Worm (Caenorhabditis elegans) whole organism, L2 larva: Measurements from ENCODE around the gene tbx-43.

Source experiments
- F13H6.1 ChIP-seq: sonication (generic microtip); optimal IDR thresholded peaks from 2 replicates; lab custom pipeline; 2016; ENCODE audit warnings: missing genetic modification characterization, missing compliant biosample characterization
- R02D3.7 ChIP-seq: fragments of 150-350 bp; optimal IDR thresholded peaks from 2 replicates; lab custom pipeline; 2014; ENCODE audit warnings: missing biosample characterization, missing genetic modification characterization
- ZK546.5 ChIP-seq: sonication (generic microtip); optimal IDR thresholded peaks from 2 replicates; lab custom pipeline; 2017; ENCODE audit warnings: missing biosample characterization, missing genetic modification characterization
- alr-1 ChIP-seq: fragments of 150-350 bp; optimal IDR thresholded peaks from 2 replicates; lab custom pipeline; 2014; ENCODE audit warnings: missing biosample characterization, missing genetic modification characterization
- aly-2 ChIP-seq: fragments of 150-350 bp; optimal IDR thresholded peaks from 2 replicates; lab custom pipeline; 2014; ENCODE audit warnings: missing biosample characterization, missing genetic modification characterization
- ama-1 ChIP-seq: fragments of 150-350 bp; optimal IDR thresholded peaks from 2 replicates; lab custom pipeline; 2018; ENCODE audit warnings: inconsistent platforms
- blmp-1 ChIP-seq: sonication (generic microtip); optimal IDR thresholded peaks from 2 replicates; lab custom pipeline; 2017; ENCODE audit warnings: missing genetic modification characterization, mild to moderate bottlenecking, missing compliant biosample characterization, antibody characterized with exemption, moderate library complexity; ENCODE audit not compliant: insufficient read depth
- ceh-16 ChIP-seq: fragments of 150-350 bp; optimal IDR thresholded peaks from 2 replicates; lab custom pipeline; 2014; ENCODE audit warnings: missing biosample characterization, missing genetic modification characterization
- ceh-82 ChIP-seq: fragments of 150-350 bp; optimal IDR thresholded peaks from 2 replicates; lab custom pipeline; 2014; ENCODE audit warnings: missing biosample characterization, missing genetic modification characterization
- crh-2 ChIP-seq: sonication (generic microtip); optimal IDR thresholded peaks from 2 replicates; lab custom pipeline; 2017; ENCODE audit warnings: missing biosample characterization, missing genetic modification characterization
- dmd-4 ChIP-seq: sonication (generic microtip); optimal IDR thresholded peaks from 2 replicates; lab custom pipeline; 2017; ENCODE audit warnings: missing biosample characterization, missing genetic modification characterization
- egl-27 ChIP-seq: sonication (generic microtip); optimal IDR thresholded peaks from 3 replicates; lab custom pipeline; 2017; ENCODE audit warnings: missing biosample characterization, missing genetic modification reagents, missing genetic modification characterization
- elt-3 ChIP-seq: sonication (generic microtip); optimal IDR thresholded peaks from 2 replicates; lab custom pipeline; 2017; ENCODE audit warnings: missing biosample characterization, missing genetic modification characterization
- fos-1 ChIP-seq: fragments of 150-350 bp; optimal IDR thresholded peaks from 2 replicates; lab custom pipeline; 2014; ENCODE audit warnings: missing biosample characterization, missing genetic modification characterization
- gmeb-1 ChIP-seq: fragments of 150-350 bp; optimal IDR thresholded peaks from 2 replicates; lab custom pipeline; 2014; ENCODE audit warnings: missing biosample characterization, missing genetic modification characterization
- lin-39 ChIP-seq: fragments of 150-350 bp; optimal IDR thresholded peaks from 2 replicates; lab custom pipeline; 2014; ENCODE audit warnings: missing biosample characterization, missing genetic modification reagents, missing genetic modification characterization
- lsy-2 ChIP-seq, 2 experiments: fragments of 150-350 bp in 1 of 2; sonication (generic microtip) in 1 of 2; optimal IDR thresholded peaks; 2 replicates each; lab custom pipeline; 2014 to 2017; ENCODE audit warnings: missing biosample characterization in 2 of 2, missing genetic modification characterization in 2 of 2
- mab-5 ChIP-seq: fragments of 150-350 bp; optimal IDR thresholded peaks from 2 replicates; lab custom pipeline; 2014; ENCODE audit warnings: missing biosample characterization, missing genetic modification characterization
- nhr-10 ChIP-seq: sonication (generic microtip); optimal IDR thresholded peaks from 2 replicates; lab custom pipeline; 2017; ENCODE audit warnings: missing biosample characterization, missing genetic modification characterization
- nhr-11 ChIP-seq: fragments of 150-350 bp; optimal IDR thresholded peaks from 2 replicates; lab custom pipeline; 2014; ENCODE audit warnings: missing biosample characterization, missing genetic modification characterization
- nhr-12 ChIP-seq: fragments of 150-350 bp; optimal IDR thresholded peaks from 2 replicates; lab custom pipeline; 2014; ENCODE audit warnings: missing biosample characterization, missing genetic modification characterization
- nhr-129 ChIP-seq: fragments of 150-350 bp; optimal IDR thresholded peaks from 2 replicates; lab custom pipeline; 2014; ENCODE audit warnings: missing biosample characterization, missing genetic modification characterization
- nhr-21 ChIP-seq: fragments of 150-350 bp; optimal IDR thresholded peaks from 2 replicates; lab custom pipeline; 2014; ENCODE audit warnings: missing biosample characterization, missing genetic modification characterization
- nhr-23 ChIP-seq: fragments of 150-350 bp; optimal IDR thresholded peaks from 2 replicates; lab custom pipeline; 2014; ENCODE audit warnings: missing biosample characterization, missing genetic modification reagents, missing genetic modification characterization
- nhr-77 ChIP-seq: fragments of 150-350 bp; optimal IDR thresholded peaks from 2 replicates; lab custom pipeline; 2014; ENCODE audit warnings: missing biosample characterization, missing genetic modification characterization
- peb-1 ChIP-seq: fragments of 150-350 bp; optimal IDR thresholded peaks from 2 replicates; lab custom pipeline; 2014; ENCODE audit warnings: missing biosample characterization, missing genetic modification characterization
- sem-4 ChIP-seq: fragments of 150-350 bp; optimal IDR thresholded peaks from 2 replicates; lab custom pipeline; 2014; ENCODE audit warnings: missing biosample characterization, missing genetic modification reagents, missing genetic modification characterization
- skn-1 ChIP-seq: sonication (generic microtip); optimal IDR thresholded peaks from 2 replicates; lab custom pipeline; 2017; ENCODE audit warnings: missing biosample characterization, missing genetic modification characterization
- unc-39 ChIP-seq: fragments of 150-350 bp; optimal IDR thresholded peaks from 2 replicates; lab custom pipeline; 2014; ENCODE audit warnings: missing biosample characterization, missing genetic modification characterization
- unc-62 ChIP-seq: fragments of 150-350 bp; optimal IDR thresholded peaks from 2 replicates; lab custom pipeline; 2014; ENCODE audit warnings: missing biosample characterization, missing genetic modification reagents, missing genetic modification characterization
- zag-1 ChIP-seq: fragments of 150-350 bp; optimal IDR thresholded peaks from 2 replicates; lab custom pipeline; 2014; ENCODE audit warnings: missing biosample characterization, missing genetic modification characterization
- ztf-4 ChIP-seq: fragments of 150-350 bp; optimal IDR thresholded peaks from 2 replicates; lab custom pipeline; 2014; ENCODE audit warnings: missing biosample characterization, missing genetic modification characterization

The tbx-43 gene

ce11 chrIII:1814285-1814684 is 44.4 kb upstream of the tbx-43 start:
- TF ChIP-seq crh-2 (tag; lab: Kevin White, UChicago) (no peak), nhr-77 (tag; lab: Kevin White, UChicago) (no peak), alr-1 (no peak), peb-1 (tag; lab: Kevin White, UChicago) (no peak), ama-1 (no peak), gmeb-1 (tag; lab: Kevin White, UChicago) (no peak), elt-3 (tag; lab: Kevin White, UChicago) (no peak), nhr-23 (tag; lab: Kevin White, UChicago) (no peak), mab-5 (tag; lab: Kevin White, UChicago) (no peak), F13H6.1 (tag; lab: Kevin White, UChicago) (no peak), ceh-82 (tag; lab: Kevin White, UChicago) (no peak)

ce11 chrIII:1806183-1806798 is 36.4 kb upstream of the tbx-43 start:
- TF ChIP-seq blmp-1 (tag; lab: Kevin White, UChicago) (no peak), ZK546.5 (no peak), nhr-10 (no peak), gmeb-1 (tag; lab: Kevin White, UChicago) (no peak), lsy-2 (tag; optimal IDR thresholded peaks at IDR 0.05; lab: Kevin White, UChicago) (no peak), crh-2 (tag; lab: Kevin White, UChicago) (no peak), aly-2 (tag; lab: Kevin White, UChicago) (no peak), sem-4 (tag; lab: Kevin White, UChicago) (no peak), unc-39 (tag; lab: Kevin White, UChicago) (no peak), skn-1 (no peak), nhr-12 (tag; lab: Kevin White, UChicago) (no peak), R02D3.7 (tag; lab: Kevin White, UChicago) (no peak), fos-1 (tag; lab: Kevin White, UChicago) (no peak)

- TF ChIP-seq nhr-12 (tag; lab: Kevin White, UChicago) (no peak), ceh-16 (tag; lab: Kevin White, UChicago) (no peak), lin-39 (tag; lab: Kevin White, UChicago) (no peak), zag-1 (tag; lab: Kevin White, UChicago) (peak; percentile 9), egl-27 (no peak)
These were observed 35.6 kb upstream of the tbx-43 start for ce11 chrIII:1805415-1806008.

ce11 chrIII:1804477-1804876 is 34.6 kb upstream of the tbx-43 start:
- TF ChIP-seq nhr-11 (no peak), nhr-12 (tag; lab: Kevin White, UChicago) (no peak), nhr-10 (no peak), elt-3 (tag; lab: Kevin White, UChicago) (no peak), mab-5 (tag; lab: Kevin White, UChicago) (no peak), ceh-16 (tag; lab: Kevin White, UChicago) (no peak), ceh-82 (tag; lab: Kevin White, UChicago) (no peak), unc-62 (GFP tag; lab: Kevin White, UChicago) (no peak), sem-4 (tag; lab: Kevin White, UChicago) (no peak), F13H6.1 (tag; lab: Kevin White, UChicago) (no peak), ztf-4 (tag; lab: Kevin White, UChicago) (no peak), nhr-21 (tag; lab: Kevin White, UChicago) (no peak), ama-1 (no peak), ZK546.5 (no peak), aly-2 (tag; lab: Kevin White, UChicago) (no peak), alr-1 (no peak)

- no peak for TF ChIP-seq egl-27
- TF ChIP-seq peb-1 (tag; lab: Kevin White, UChicago), result no peak
- TF ChIP-seq elt-3 (tag; lab: Kevin White, UChicago), result no peak
- no peak for TF ChIP-seq nhr-11
- TF ChIP-seq skn-1, result no peak
- TF ChIP-seq nhr-10, result no peak
- no peak for TF ChIP-seq nhr-129
- no peak for TF ChIP-seq nhr-23 (tag; lab: Kevin White, UChicago)
- no peak for TF ChIP-seq crh-2 (tag; lab: Kevin White, UChicago)
- TF ChIP-seq gmeb-1 (tag; lab: Kevin White, UChicago), result no peak
- no peak for TF ChIP-seq lsy-2 (tag; optimal IDR thresholded peaks at IDR 0.05; lab: Kevin White, UChicago)
- TF ChIP-seq dmd-4, result no peak
These were observed 33.1 kb upstream of the tbx-43 start for ce11 chrIII:1803000-1803399.
